Worm (Caenorhabditis elegans) whole organism, L1 larva: ENCODE data around the gene gcs-1.

ENCODE experiments used
- C16A3.4 ChIP-seq: fragments of 150-350 bp; optimal IDR thresholded peaks from 2 replicates; lab custom pipeline; 2014; ENCODE audit warnings: missing biosample characterization, missing genetic modification characterization
- aha-1 ChIP-seq: fragments of 150-350 bp; optimal IDR thresholded peaks from 2 replicates; lab custom pipeline; 2014; ENCODE audit warnings: missing biosample characterization, missing genetic modification characterization
- ama-1 ChIP-seq: fragments of 150-350 bp; optimal IDR thresholded peaks from 2 replicates; lab custom pipeline; 2014
- blmp-1 ChIP-seq: fragments of 150-350 bp; optimal IDR thresholded peaks from 2 replicates; lab custom pipeline; 2014; ENCODE audit warnings: missing biosample characterization, missing genetic modification characterization
- ceh-63 ChIP-seq: fragments of 200-800 bp; sonication (Bioruptor generic); optimal IDR thresholded peaks from 2 replicates; lab custom pipeline; 2018; ENCODE audit warnings: mild to moderate bottlenecking, missing genetic modification characterization, missing compliant biosample characterization
- ceh-8 ChIP-seq: fragments of 200-800 bp; sonication (Bioruptor generic); optimal IDR thresholded peaks from 2 replicates; lab custom pipeline; 2018; ENCODE audit warnings: mild to moderate bottlenecking, missing genetic modification characterization, moderate library complexity, missing compliant biosample characterization
- ces-1 ChIP-seq: fragments of 150-350 bp; optimal IDR thresholded peaks from 2 replicates; lab custom pipeline; 2014; ENCODE audit warnings: missing biosample characterization, missing genetic modification reagents, missing genetic modification characterization
- dpl-1 ChIP-seq, 3 experiments: fragments of 150-350 bp in 2 of 3; sonication (generic microtip) in 1 of 3; optimal IDR thresholded peaks; 2 replicates each; lab custom pipeline; 2014 to 2017; ENCODE audit warnings: missing biosample characterization in 3 of 3, missing genetic modification characterization in 3 of 3, missing genetic modification reagents in 3 of 3
- efl-1 ChIP-seq, 4 experiments: fragments of 150-350 bp; optimal IDR thresholded peaks in 3 of 4; peaks in 1 of 4; 1 replicate in 1 of 4; 2 replicates in 3 of 4; lab custom pipeline; 2014; ENCODE audit warnings: missing biosample characterization in 2 of 4, missing genetic modification characterization in 2 of 4, missing genetic modification reagents in 2 of 4
- efl-3 ChIP-seq: fragments of 200-800 bp; sonication (Bioruptor generic); optimal IDR thresholded peaks from 2 replicates; lab custom pipeline; 2018; ENCODE audit warnings: mild to moderate bottlenecking, missing genetic modification characterization, missing compliant biosample characterization
- elt-2 ChIP-seq: sonication (generic microtip); optimal IDR thresholded peaks from 2 replicates; lab custom pipeline; 2016; ENCODE audit warnings: missing genetic modification characterization, mild to moderate bottlenecking, inconsistent platforms, missing compliant biosample characterization, missing genetic modification reagents
- elt-3 ChIP-seq, 6 experiments: fragments of 150-350 bp in 1 of 6; sonication (generic microtip); optimal IDR thresholded peaks; 2 replicates each; lab custom pipeline; 2017 to 2018; ENCODE audit warnings: missing biosample characterization in 6 of 6, missing genetic modification characterization in 6 of 6, inconsistent platforms in 1 of 6
- fkh-10 ChIP-seq: sonication (generic microtip); optimal IDR thresholded peaks from 2 replicates; lab custom pipeline; 2017; ENCODE audit warnings: missing biosample characterization, missing genetic modification reagents, missing genetic modification characterization
- fos-1 ChIP-seq: fragments of 150-350 bp; optimal IDR thresholded peaks from 2 replicates; lab custom pipeline; 2014; ENCODE audit warnings: missing biosample characterization, missing genetic modification characterization
- grh-1 ChIP-seq: fragments of 200-800 bp; sonication (Bioruptor generic); IDR thresholded peaks from 2 replicates; pipeline ENCODE4 v1.3.6; 2022; ENCODE audit warnings: missing genetic modification reagents, missing genetic modification characterization, missing compliant biosample characterization
- hpl-2 ChIP-seq: fragments of 150-350 bp; optimal IDR thresholded peaks from 2 replicates; lab custom pipeline; 2014; ENCODE audit warnings: missing biosample characterization, missing genetic modification reagents, missing genetic modification characterization
- lin-14 ChIP-seq: fragments of 200-800 bp; sonication (Bioruptor generic); optimal IDR thresholded peaks from 2 replicates; lab custom pipeline; 2018; ENCODE audit warnings: mild to moderate bottlenecking, missing genetic modification characterization, moderate library complexity, missing compliant biosample characterization
- lin-35 ChIP-seq, 2 experiments: fragments of 150-350 bp; optimal IDR thresholded peaks; 2 replicates each; lab custom pipeline; 2014; ENCODE audit warnings: missing biosample characterization in 2 of 2, missing genetic modification characterization in 2 of 2, missing genetic modification reagents in 2 of 2
- lin-39 ChIP-seq: fragments of 150-350 bp; optimal IDR thresholded peaks from 2 replicates; lab custom pipeline; 2014; ENCODE audit warnings: missing biosample characterization, missing genetic modification reagents, missing genetic modification characterization
- lir-3 ChIP-seq: sonication (generic microtip); optimal IDR thresholded peaks from 2 replicates; lab custom pipeline; 2016; ENCODE audit warnings: mild to moderate bottlenecking, missing genetic modification characterization, moderate library complexity, missing compliant biosample characterization; ENCODE audit not compliant: poor library complexity
- lsy-2 ChIP-seq, 2 experiments: fragments of 150-350 bp; optimal IDR thresholded peaks; 2 replicates each; lab custom pipeline; 2014; ENCODE audit warnings: missing biosample characterization in 2 of 2, missing genetic modification characterization in 2 of 2
- mdl-1 ChIP-seq, 2 experiments: fragments of 150-350 bp; optimal IDR thresholded peaks; 2 replicates each; lab custom pipeline; 2014 to 2017; ENCODE audit warnings: missing biosample characterization in 2 of 2, missing genetic modification characterization in 2 of 2, inconsistent platforms in 1 of 2
- nhr-20 ChIP-seq: sonication (generic microtip); optimal IDR thresholded peaks from 2 replicates; lab custom pipeline; 2016; ENCODE audit warnings: mild to moderate bottlenecking, missing genetic modification characterization, missing compliant biosample characterization
- nhr-237 ChIP-seq: fragments of 150-350 bp; optimal IDR thresholded peaks from 2 replicates; lab custom pipeline; 2014; ENCODE audit warnings: missing biosample characterization, missing genetic modification characterization
- nhr-71 ChIP-seq: sonication (generic microtip); optimal IDR thresholded peaks from 2 replicates; lab custom pipeline; 2016; ENCODE audit warnings: mild to moderate bottlenecking, missing genetic modification characterization, moderate library complexity, missing compliant biosample characterization
- nhr-85 ChIP-seq: sonication (generic microtip); peaks from one replicate; lab custom pipeline; 2016; ENCODE audit warnings: missing genetic modification characterization, inconsistent platforms, missing compliant biosample characterization
- nhr-90 ChIP-seq: sonication (generic microtip); optimal IDR thresholded peaks from 2 replicates; lab custom pipeline; 2016; ENCODE audit warnings: mild to moderate bottlenecking, missing genetic modification characterization, missing compliant biosample characterization; ENCODE audit not compliant: poor library complexity
- pag-3 ChIP-seq: sonication (generic microtip); optimal IDR thresholded peaks from 2 replicates; lab custom pipeline; 2017; ENCODE audit warnings: missing genetic modification characterization, mild to moderate bottlenecking, missing compliant biosample characterization, antibody characterized with exemption, borderline replicate concordance; ENCODE audit not compliant: insufficient read depth
- rnt-1 ChIP-seq: sonication (generic microtip); optimal IDR thresholded peaks from 2 replicates; lab custom pipeline; 2016; ENCODE audit warnings: mild to moderate bottlenecking, missing genetic modification characterization, moderate library complexity, missing compliant biosample characterization
- skn-1 ChIP-seq: fragments of 150-350 bp; optimal IDR thresholded peaks from 2 replicates; lab custom pipeline; 2014; ENCODE audit warnings: missing biosample characterization, missing genetic modification characterization
- snu-23 ChIP-seq: sonication (generic microtip); optimal IDR thresholded peaks from 2 replicates; lab custom pipeline; 2016; ENCODE audit warnings: missing genetic modification characterization, missing compliant biosample characterization
- tbx-2 ChIP-seq: sonication (generic microtip); optimal IDR thresholded peaks from 2 replicates; lab custom pipeline; 2016; ENCODE audit warnings: missing genetic modification characterization, missing compliant biosample characterization
- tlp-1 ChIP-seq: fragments of 150-350 bp; optimal IDR thresholded peaks from 2 replicates; lab custom pipeline; 2014; ENCODE audit warnings: missing biosample characterization, missing genetic modification characterization
- unc-62 ChIP-seq: fragments of 150-350 bp; optimal IDR thresholded peaks from 2 replicates; lab custom pipeline; 2014; ENCODE audit warnings: missing biosample characterization, missing genetic modification reagents, missing genetic modification characterization
- vab-15 ChIP-seq: sonication (generic microtip); optimal IDR thresholded peaks from 2 replicates; lab custom pipeline; 2017; ENCODE audit warnings: missing genotype, mild to moderate bottlenecking, missing genetic modification characterization, missing compliant biosample characterization
- zag-1 ChIP-seq: fragments of 150-350 bp; optimal IDR thresholded peaks from 2 replicates; lab custom pipeline; 2014; ENCODE audit warnings: missing biosample characterization, missing genetic modification characterization
- ztf-11 ChIP-seq, 2 experiments: sonication (generic microtip); optimal IDR thresholded peaks; 2 replicates each; lab custom pipeline; 2016 to 2017; ENCODE audit warnings: missing genetic modification characterization in 2 of 2, missing biosample characterization in 1 of 2, missing compliant biosample characterization in 1 of 2

The gcs-1 gene

ce11 chrII:9069836-9070235 lies 31.7 kb upstream of the gcs-1 start:
- TF ChIP-seq ceh-63 (no peak), zag-1 (tag; lab: Kevin White, UChicago) (no peak), ztf-11 (tag; optimal IDR thresholded peaks at IDR 0.05; lab: Kevin White, UChicago) (no peak), C16A3.4 (no peak), vab-15 (tag; lab: Kevin White, UChicago) (no peak), fos-1 (tag; lab: Kevin White, UChicago) (no peak), lin-35 (GFP tag; optimal IDR thresholded peaks at IDR 0.05; lab: Kevin White, UChicago) (no peak)

- TF ChIP-seq ces-1 (GFP tag; lab: Kevin White, UChicago) (no peak), ceh-8 (GFP tag; lab: Kevin White, UChicago) (no peak), efl-3 (GFP tag; lab: Kevin White, UChicago) (peak; percentile 20), elt-2 (tag; lab: Kevin White, UChicago) (no peak), nhr-237 (tag; lab: Kevin White, UChicago) (no peak), hpl-2 (GFP tag; lab: Kevin White, UChicago) (no peak), rnt-1 (peak; percentile 26), pag-3 (peak; percentile 32), snu-23 (GFP tag; lab: Kevin White, UChicago) (peak; percentile 35), grh-1 (GFP tag; lab: Robert Waterston, UW) (no peak), nhr-90 (tag; lab: Kevin White, UChicago) (no peak), aha-1 (tag; lab: Kevin White, UChicago) (no peak), fkh-10 (GFP tag; lab: Kevin White, UChicago) (no peak), lin-39 (peak; percentile 22), blmp-1 (tag; lab: Kevin White, UChicago) (no peak), efl-1 (optimal IDR thresholded peaks at IDR 0.05; lab: Kevin White, UChicago) (no peak), efl-1 (GFP tag; optimal IDR thresholded peaks at IDR 0.05 in 1 of 2; lab: Kevin White, UChicago) (peak in 1 of 2 experiments; percentile 28), skn-1 (tag; lab: Kevin White, UChicago) (no peak), dpl-1 (GFP tag; optimal IDR thresholded peaks at IDR 0.05; lab: Kevin White, UChicago) (no peak), nhr-71 (tag; lab: Kevin White, UChicago) (peak; percentile 45), tlp-1 (tag; lab: Kevin White, UChicago) (no peak), lsy-2 (tag; optimal IDR thresholded peaks at IDR 0.05; lab: Kevin White, UChicago) (peak in 1 of 2 experiments; percentile 20), lin-14 (GFP tag; lab: Kevin White, UChicago) (peak; percentile 65), mdl-1 (tag; optimal IDR thresholded peaks at IDR 0.05; lab: Kevin White, UChicago) (peak in 1 of 2 experiments; percentile 7), nhr-20 (peak; percentile 42), elt-3 (tag; optimal IDR thresholded peaks at IDR 0.05; lab: Kevin White, UChicago) (peak in 1 of 6 experiments; percentile 62), lir-3 (no peak), C16A3.4 (peak; percentile 2), ceh-63 (no peak), lin-35 (GFP tag; optimal IDR thresholded peaks at IDR 0.05; lab: Kevin White, UChicago) (no peak), nhr-85 (tag; lab: Kevin White, UChicago) (peak; percentile 91), unc-62 (GFP tag; lab: Kevin White, UChicago) (no peak)
Observed at ce11 chrII:9064437-9064836, 26.3 kb upstream of the gcs-1 start.

ce11 chrII:9063350-9063749 lies 25.2 kb upstream of the gcs-1 start:
- peak in 1 of 2 experiments; percentile 58 for TF ChIP-seq ztf-11 (tag; optimal IDR thresholded peaks at IDR 0.05; lab: Kevin White, UChicago)
- no peak for TF ChIP-seq ama-1 (lab: Kevin White, UChicago)
- peak; percentile 7 for TF ChIP-seq nhr-71 (tag; lab: Kevin White, UChicago)
- peak; percentile 13 for TF ChIP-seq tbx-2 (tag; lab: Kevin White, UChicago)
